Worm (Caenorhabditis elegans) whole organism, L1 larva: ENCODE results near the gene flp-15.

Experiments used
- aly-2 ChIP-seq: fragments of 150-350 bp; optimal IDR thresholded peaks from 2 replicates; lab custom pipeline; 2014; ENCODE audit warnings: missing biosample characterization, missing genetic modification characterization
- ama-1 ChIP-seq: fragments of 150-350 bp; optimal IDR thresholded peaks from 2 replicates; lab custom pipeline; 2014
- efl-3 ChIP-seq: fragments of 200-800 bp; sonication (Bioruptor generic); optimal IDR thresholded peaks from 2 replicates; lab custom pipeline; 2018; ENCODE audit warnings: mild to moderate bottlenecking, missing genetic modification characterization, missing compliant biosample characterization
- egl-27 ChIP-seq, 2 experiments: fragments of 150-350 bp in 1 of 2; sonication (generic microtip); optimal IDR thresholded peaks; 3 replicates each; lab custom pipeline; 2017 to 2018; ENCODE audit warnings: missing biosample characterization in 2 of 2, missing genetic modification characterization in 2 of 2, missing genetic modification reagents in 2 of 2
- irx-1 ChIP-seq: sonication (generic microtip); optimal IDR thresholded peaks from 2 replicates; lab custom pipeline; 2016; ENCODE audit warnings: missing genetic modification characterization, missing compliant biosample characterization
- lin-13 ChIP-seq: fragments of 150-350 bp; optimal IDR thresholded peaks from 2 replicates; lab custom pipeline; 2014; ENCODE audit warnings: missing biosample characterization, missing genetic modification reagents, missing genetic modification characterization
- lin-15B ChIP-seq: fragments of 150-350 bp; sonication (generic microtip); optimal IDR thresholded peaks from 3 replicates; lab custom pipeline; 2014; ENCODE audit warnings: missing biosample characterization, missing genetic modification characterization
- nhr-11 ChIP-seq: fragments of 150-350 bp; optimal IDR thresholded peaks from 2 replicates; lab custom pipeline; 2014; ENCODE audit warnings: missing biosample characterization, missing genetic modification characterization
- nhr-19 ChIP-seq: fragments of 200-800 bp; sonication (Bioruptor generic); conservative IDR thresholded peaks from 2 replicates; pipeline ENCODE4 v1.3.6; 2022; ENCODE audit warnings: missing genetic modification characterization, missing compliant biosample characterization
- nhr-28 ChIP-seq: fragments of 150-350 bp; optimal IDR thresholded peaks from 2 replicates; lab custom pipeline; 2014; ENCODE audit warnings: missing biosample characterization, missing genetic modification characterization
- nhr-47 ChIP-seq: sonication (generic microtip); optimal IDR thresholded peaks from 2 replicates; lab custom pipeline; 2016; ENCODE audit warnings: mild to moderate bottlenecking, missing genetic modification characterization, moderate library complexity, missing compliant biosample characterization
- nhr-77 ChIP-seq: fragments of 150-350 bp; optimal IDR thresholded peaks from 2 replicates; lab custom pipeline; 2014; ENCODE audit warnings: missing biosample characterization, missing genetic modification characterization
- rnt-1 ChIP-seq: sonication (generic microtip); optimal IDR thresholded peaks from 2 replicates; lab custom pipeline; 2016; ENCODE audit warnings: mild to moderate bottlenecking, missing genetic modification characterization, moderate library complexity, missing compliant biosample characterization

- TF ChIP-seq egl-27 (tag; optimal IDR thresholded peaks at IDR 0.05; lab: Kevin White, UChicago) (no peak), nhr-28 (tag; lab: Kevin White, UChicago) (no peak), rnt-1 (tag; lab: Kevin White, UChicago) (no peak), nhr-11 (tag; lab: Kevin White, UChicago) (no peak), nhr-77 (tag; lab: Kevin White, UChicago) (no peak), lin-13 (GFP tag; lab: Kevin White, UChicago) (no peak), nhr-47 (tag; lab: Kevin White, UChicago) (no peak), aly-2 (no peak), irx-1 (tag; lab: Kevin White, UChicago) (no peak), nhr-19 (no peak), ama-1 (lab: Kevin White, UChicago) (no peak), lin-15B (tag; lab: Kevin White, UChicago) (no peak), efl-3 (no peak)
Observed at ce11 chrIII:13657975-13658374, 9.7 kb downstream of the flp-15 start.
